Worm (Caenorhabditis elegans) whole organism, late embryonic: ENCODE results near the gene F10G7.10.

Source experiments
- fax-1 ChIP-seq: sonication (generic microtip); optimal IDR thresholded peaks from 2 replicates; lab custom pipeline; 2016; ENCODE audit warnings: missing genotype, missing genetic modification characterization, missing compliant biosample characterization
- nhr-11 ChIP-seq: fragments of 150-350 bp; optimal IDR thresholded peaks from 2 replicates; lab custom pipeline; 2014; ENCODE audit warnings: missing biosample characterization, missing genetic modification characterization
- pat-9 ChIP-seq: fragments of 200-800 bp; sonication (Bioruptor generic); optimal IDR thresholded peaks from 2 replicates; lab custom pipeline; 2018; ENCODE audit warnings: mild to moderate bottlenecking, missing genetic modification characterization, moderate library complexity, missing compliant biosample characterization
- pha-4 ChIP-seq: fragments of 150-350 bp; optimal IDR thresholded peaks from 2 replicates; lab custom pipeline; 2018; ENCODE audit warnings: missing biosample characterization, missing genetic modification reagents, missing genetic modification characterization

DNA sequence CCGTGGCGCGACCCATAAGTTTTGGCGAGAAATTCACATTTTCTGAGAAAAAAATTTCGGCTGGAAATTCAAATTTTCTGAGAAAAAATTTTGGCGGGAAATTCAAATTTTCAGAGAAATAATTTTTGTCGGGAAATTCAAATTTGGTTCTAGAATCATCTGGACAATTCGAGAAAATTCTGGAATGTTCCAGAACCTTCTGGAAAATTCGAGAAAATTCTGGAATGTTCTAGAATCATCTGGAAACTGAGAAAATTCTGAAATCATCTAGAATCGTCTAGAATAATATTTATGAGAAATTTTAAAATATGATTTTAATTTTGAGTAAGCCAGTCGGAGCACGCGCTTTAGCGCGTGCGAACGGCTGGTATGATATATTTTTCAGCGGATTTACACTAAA is 41.2 kb downstream of the F10G7.10 start:
- TF ChIP-seq pat-9 (tag; lab: Kevin White, UChicago) (no peak), nhr-11 (tag; lab: Kevin White, UChicago) (no peak), fax-1 (tag; lab: Kevin White, UChicago) (no peak), pha-4 (tag; lab: Kevin White, UChicago) (no peak)
